Worm (Caenorhabditis elegans) whole organism, mixed stage, embryonic: ENCODE data around the gene C07C7.3.

Experiments used
- M03D4.4 ChIP-seq: sonication (generic microtip); optimal IDR thresholded peaks from 2 replicates; lab custom pipeline; 2017; ENCODE audit warnings: mild to moderate bottlenecking, missing genetic modification characterization, missing compliant biosample characterization
- drap-1 ChIP-seq: fragments of 200-800 bp; sonication (Bioruptor generic); optimal IDR thresholded peaks from 3 replicates; lab custom pipeline; 2018; ENCODE audit warnings: mild to moderate bottlenecking, missing genetic modification characterization, missing compliant biosample characterization
- elt-1 ChIP-seq: sonication (generic microtip); optimal IDR thresholded peaks from 2 replicates; lab custom pipeline; 2017; ENCODE audit warnings: missing genetic modification characterization, mild to moderate bottlenecking, missing compliant biosample characterization, antibody characterized with exemption, moderate library complexity, borderline replicate concordance; ENCODE audit not compliant: insufficient read depth
- lin-32 ChIP-seq: fragments of 200-800 bp; sonication (Bioruptor generic); optimal IDR thresholded peaks from 2 replicates; lab custom pipeline; 2018; ENCODE audit warnings: mild to moderate bottlenecking, missing genetic modification characterization, missing compliant biosample characterization
- mep-1 ChIP-seq: fragments of 150-350 bp; optimal IDR thresholded peaks from 2 replicates; lab custom pipeline; 2017; ENCODE audit warnings: missing biosample characterization, missing genetic modification reagents, missing genetic modification characterization, inconsistent platforms
- ztf-11 ChIP-seq: fragments of 150-350 bp; optimal IDR thresholded peaks from 2 replicates; lab custom pipeline; 2014; ENCODE audit warnings: missing biosample characterization, missing genetic modification characterization

DNA sequence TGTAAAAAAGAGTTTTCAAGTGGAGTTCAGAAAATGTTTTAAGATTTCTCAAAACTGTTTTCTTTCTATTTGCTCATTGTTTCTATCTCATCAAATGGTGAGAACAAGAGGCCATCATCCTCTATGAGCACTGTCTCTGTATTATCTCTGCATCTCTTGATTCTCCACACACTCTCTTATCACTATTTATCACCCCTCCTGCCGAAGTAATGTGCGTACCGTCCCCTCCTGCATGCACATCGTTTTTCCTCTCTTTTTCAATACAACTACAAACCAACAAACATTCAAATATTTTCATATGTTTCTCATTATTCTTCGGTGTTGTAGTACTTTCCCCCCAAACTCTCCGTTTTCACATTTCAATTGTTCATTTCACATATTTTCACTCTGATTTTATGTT, 49.4 kb upstream of the C07C7.3 start:
- TF ChIP-seq mep-1 (no peak), lin-32 (GFP tag; lab: Kevin White, UChicago) (no peak), M03D4.4 (no peak), drap-1 (GFP tag; lab: Kevin White, UChicago) (no peak), elt-1 (no peak), ztf-11 (tag; lab: Kevin White, UChicago) (no peak)
